Worm (Caenorhabditis elegans) whole organism, late embryonic: Measurements from ENCODE around the gene srbc-63.

ENCODE experiments used
- F13H6.1 ChIP-seq: sonication (generic microtip); optimal IDR thresholded peaks from 2 replicates; lab custom pipeline; 2016; ENCODE audit warnings: missing genetic modification characterization, missing compliant biosample characterization
- K09A11.1 ChIP-seq: sonication (generic microtip); optimal IDR thresholded peaks from 2 replicates; lab custom pipeline; 2017; ENCODE audit warnings: antibody characterized with exemption, mild to moderate bottlenecking, missing genetic modification characterization, missing compliant biosample characterization; ENCODE audit not compliant: insufficient read depth
- ama-1 ChIP-seq: fragments of 150-350 bp; optimal IDR thresholded peaks from 2 replicates; lab custom pipeline; 2014
- ceh-30 ChIP-seq: fragments of 150-350 bp; optimal IDR thresholded peaks from 2 replicates; lab custom pipeline; 2014; ENCODE audit warnings: missing biosample characterization, missing genetic modification characterization
- fkh-10 ChIP-seq: fragments of 150-350 bp; optimal IDR thresholded peaks from 2 replicates; lab custom pipeline; 2014; ENCODE audit warnings: missing biosample characterization, missing genetic modification reagents, missing genetic modification characterization
- gmeb-2 ChIP-seq: sonication (generic microtip); optimal IDR thresholded peaks from 2 replicates; lab custom pipeline; 2016; ENCODE audit warnings: missing genetic modification characterization, inconsistent platforms, missing compliant biosample characterization
- hlh-30 ChIP-seq: sonication (generic microtip); optimal IDR thresholded peaks from 2 replicates; lab custom pipeline; 2017; ENCODE audit warnings: antibody characterized with exemption, missing genetic modification characterization, missing compliant biosample characterization; ENCODE audit not compliant: insufficient read depth
- nhr-11 ChIP-seq: fragments of 150-350 bp; optimal IDR thresholded peaks from 2 replicates; lab custom pipeline; 2014; ENCODE audit warnings: missing biosample characterization, missing genetic modification characterization
- nhr-232 ChIP-seq: sonication (generic microtip); optimal IDR thresholded peaks from 2 replicates; lab custom pipeline; 2016; ENCODE audit warnings: missing genetic modification characterization, missing compliant biosample characterization
- pha-4 ChIP-seq: fragments of 150-350 bp; optimal IDR thresholded peaks from 2 replicates; lab custom pipeline; 2018; ENCODE audit warnings: missing biosample characterization, missing genetic modification reagents, missing genetic modification characterization
- pqm-1 ChIP-seq: sonication (generic microtip); optimal IDR thresholded peaks from 2 replicates; lab custom pipeline; 2016; ENCODE audit warnings: missing genetic modification characterization, missing compliant biosample characterization
- unc-42 ChIP-seq: sonication (generic microtip); optimal IDR thresholded peaks from 2 replicates; lab custom pipeline; 2016; ENCODE audit warnings: missing genotype, missing genetic modification characterization, missing compliant biosample characterization
- unc-86 ChIP-seq: sonication (generic microtip); optimal IDR thresholded peaks from 2 replicates; lab custom pipeline; 2016; ENCODE audit warnings: missing genetic modification characterization, missing compliant biosample characterization
- zip-5 ChIP-seq: sonication (generic microtip); optimal IDR thresholded peaks from 2 replicates; lab custom pipeline; 2016; ENCODE audit warnings: missing genetic modification characterization, missing compliant biosample characterization

- no peak for TF ChIP-seq nhr-232
- TF ChIP-seq nhr-11 (tag; lab: Kevin White, UChicago): no peak
- TF ChIP-seq F13H6.1: no peak
- TF ChIP-seq ama-1 (lab: Kevin White, UChicago): no peak
- no peak for TF ChIP-seq pqm-1 (tag; lab: Kevin White, UChicago)
- no peak for TF ChIP-seq gmeb-2
- no peak for TF ChIP-seq unc-42 (tag; lab: Kevin White, UChicago)
- no peak for TF ChIP-seq pha-4
- no peak for TF ChIP-seq zip-5 (tag; lab: Kevin White, UChicago)
- no peak for TF ChIP-seq K09A11.1 (tag; lab: Kevin White, UChicago)
- TF ChIP-seq ceh-30 (tag; lab: Kevin White, UChicago): no peak
- TF ChIP-seq fkh-10: no peak
- TF ChIP-seq hlh-30 (tag; lab: Kevin White, UChicago): no peak
- no peak for TF ChIP-seq unc-86
Observed at ce11 chrV:15380857-15381256, 31.7 kb downstream of the srbc-63 start, which contains the start of gene dhs-23.
